Fruit fly (Drosophila melanogaster): ENCODE results near the gene CG31274.

The CG31274 gene

DNA sequence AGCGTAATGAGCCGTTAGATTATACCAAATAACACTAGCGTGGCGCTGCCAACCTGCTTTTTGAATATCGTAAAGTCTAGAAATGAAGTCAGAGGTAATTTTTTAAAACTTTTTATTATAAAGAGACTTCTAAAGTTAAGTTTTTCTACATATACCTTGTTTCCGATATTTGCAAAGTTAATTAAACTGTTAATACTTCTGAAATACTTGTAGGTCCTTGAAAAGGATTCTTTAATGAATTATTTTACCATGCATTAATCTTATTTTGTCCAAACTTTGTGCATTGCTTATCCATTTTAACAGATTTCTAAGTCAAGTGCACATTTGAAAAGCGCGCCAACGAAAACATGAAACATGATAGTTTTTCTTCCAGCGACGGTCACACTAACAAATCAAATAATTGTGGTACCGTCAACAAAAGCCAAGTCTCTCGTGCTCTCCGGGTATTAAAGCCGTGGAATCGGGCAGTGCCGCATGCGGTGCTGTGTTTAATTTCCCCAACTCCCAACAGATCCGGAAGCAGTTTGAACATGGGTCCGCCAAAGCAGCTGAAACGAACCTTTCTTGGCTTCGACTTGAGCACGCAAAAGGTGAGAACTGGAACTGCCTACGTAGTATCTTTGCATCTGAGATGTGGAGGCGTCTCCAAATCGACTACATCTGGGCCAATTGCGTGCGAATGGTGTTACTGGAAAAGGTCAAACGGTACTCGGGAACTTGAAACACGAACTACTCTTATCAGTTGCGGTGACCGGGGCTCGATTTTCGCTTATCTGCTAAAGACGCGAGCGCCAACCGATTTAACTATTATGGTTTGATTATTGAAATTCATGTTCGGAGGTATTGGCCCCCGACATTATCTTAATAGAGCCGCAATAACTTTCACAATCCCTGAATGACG lies 3.5 kb downstream of the CG31274 start, which contains the start of the genes EMC2A and CG3534 (continued):
- TF ChIP-seq B-H2 (GFP tag; optimal IDR thresholded peaks at IDR 0.05) (no peak), grau (tag; optimal IDR thresholded peaks at IDR 0.05) (no peak), gcm2 (GFP tag; optimal IDR thresholded peaks at IDR 0.05) (no peak), Ravus (GFP tag; IDR thresholded peaks at IDR 0.05) (no peak), cwo (GFP tag; optimal IDR thresholded peaks at IDR 0.05) (no peak), CG7271 (tag; optimal IDR thresholded peaks at IDR 0.05) (no peak), CG8388 (GFP tag; optimal IDR thresholded peaks at IDR 0.05) (no peak), grn (GFP tag; optimal IDR thresholded peaks at IDR 0.05) (peak; percentile 12), dimm (GFP tag; IDR thresholded peaks at IDR 0.05) (no peak), emc (GFP tag; optimal IDR thresholded peaks at IDR 0.05) (no peak), vnd (GFP tag; IDR thresholded peaks at IDR 0.05; ENCODE audit: partially characterized antibody) (no peak), HLHmδ (GFP tag; optimal IDR thresholded peaks at IDR 0.05) (no peak), Drgx (GFP tag; IDR thresholded peaks at IDR 0.05) (0 out of 2 replicates have a peak, but pooled peaks have one; percentile 31), CG16815 (GFP tag; optimal IDR thresholded peaks at IDR 0.05) (no peak), Dip2 (GFP tag; IDR thresholded peaks at IDR 0.05) (no peak), CG6854 (GFP tag; optimal IDR thresholded peaks at IDR 0.05) (no peak), tna (GFP tag; IDR thresholded peaks at IDR 0.05; ENCODE audit: partially characterized antibody) (0 out of 2 replicates have a peak, but pooled peaks have one; percentile 29), Trl (optimal IDR thresholded peaks at IDR 0.05) (peak in 1 of 2 experiments; percentile 8), Trl (GFP tag; optimal IDR thresholded peaks at IDR 0.05) (no peak), Antp (GFP tag; optimal IDR thresholded peaks at IDR 0.05) (peak; percentile 33), insv (GFP tag; optimal IDR thresholded peaks at IDR 0.05) (no peak), lilli (GFP tag; optimal IDR thresholded peaks at IDR 0.05) (no peak), trem (tag; optimal IDR thresholded peaks at IDR 0.05) (peak; percentile 98), CG9215 (GFP tag; IDR thresholded peaks at IDR 0.05) (0 out of 2 replicates have a peak, but pooled peaks have one; percentile 20), sisA (GFP tag; IDR thresholded peaks at IDR 0.05) (no peak), dan (GFP tag; IDR thresholded peaks at IDR 0.05) (no peak), CG7963 (GFP tag; IDR thresholded peaks at IDR 0.05; ENCODE audit: partially characterized antibody) (no peak), Doc2 (GFP tag; IDR thresholded peaks at IDR 0.05) (no peak), HLH3B (GFP tag; IDR thresholded peaks at IDR 0.05) (no peak), phol (tag; optimal IDR thresholded peaks at IDR 0.05) (peak; percentile 68), abd-A (tag; optimal IDR thresholded peaks at IDR 0.05) (no peak), CG15073 (GFP tag; optimal IDR thresholded peaks at IDR 0.05) (no peak), CG17385 (GFP tag; optimal IDR thresholded peaks at IDR 0.05) (no peak), Atf-2 (GFP tag; optimal IDR thresholded peaks at IDR 0.05) (no peak), ind (GFP tag; optimal IDR thresholded peaks at IDR 0.05) (no peak), Hr39 (optimal IDR thresholded peaks at IDR 0.05) (no peak), p53 (GFP tag; optimal IDR thresholded peaks at IDR 0.05) (peak; percentile 10), ems (GFP tag; optimal IDR thresholded peaks at IDR 0.05) (peak; percentile 25), dpn (GFP tag; optimal IDR thresholded peaks at IDR 0.05) (peak in 1 of 2 experiments; percentile 44), nmo (GFP tag; optimal IDR thresholded peaks at IDR 0.05) (no peak), tx (GFP tag; optimal IDR thresholded peaks at IDR 0.05) (no peak), nerfin-1 (tag; optimal IDR thresholded peaks at IDR 0.05) (no peak), vfl (GFP tag; optimal IDR thresholded peaks at IDR 0.05) (no peak), az2 (GFP tag; optimal IDR thresholded peaks at IDR 0.05) (no peak), so (GFP tag; IDR thresholded peaks at IDR 0.05) (peak; percentile 62; the same call in 2 of the 3 replicates), NC2α (GFP tag; optimal IDR thresholded peaks at IDR 0.05) (no peak), BEAF-32 (GFP tag; optimal IDR thresholded peaks at IDR 0.05) (peak; percentile 10), D (optimal IDR thresholded peaks at IDR 0.05) (no peak), D (GFP tag; optimal IDR thresholded peaks at IDR 0.05) (no peak), crol (GFP tag; IDR thresholded peaks at IDR 0.05) (no peak)
